Fruit fly (Drosophila melanogaster): Measurements from ENCODE around the gene CG32486.

DNA sequence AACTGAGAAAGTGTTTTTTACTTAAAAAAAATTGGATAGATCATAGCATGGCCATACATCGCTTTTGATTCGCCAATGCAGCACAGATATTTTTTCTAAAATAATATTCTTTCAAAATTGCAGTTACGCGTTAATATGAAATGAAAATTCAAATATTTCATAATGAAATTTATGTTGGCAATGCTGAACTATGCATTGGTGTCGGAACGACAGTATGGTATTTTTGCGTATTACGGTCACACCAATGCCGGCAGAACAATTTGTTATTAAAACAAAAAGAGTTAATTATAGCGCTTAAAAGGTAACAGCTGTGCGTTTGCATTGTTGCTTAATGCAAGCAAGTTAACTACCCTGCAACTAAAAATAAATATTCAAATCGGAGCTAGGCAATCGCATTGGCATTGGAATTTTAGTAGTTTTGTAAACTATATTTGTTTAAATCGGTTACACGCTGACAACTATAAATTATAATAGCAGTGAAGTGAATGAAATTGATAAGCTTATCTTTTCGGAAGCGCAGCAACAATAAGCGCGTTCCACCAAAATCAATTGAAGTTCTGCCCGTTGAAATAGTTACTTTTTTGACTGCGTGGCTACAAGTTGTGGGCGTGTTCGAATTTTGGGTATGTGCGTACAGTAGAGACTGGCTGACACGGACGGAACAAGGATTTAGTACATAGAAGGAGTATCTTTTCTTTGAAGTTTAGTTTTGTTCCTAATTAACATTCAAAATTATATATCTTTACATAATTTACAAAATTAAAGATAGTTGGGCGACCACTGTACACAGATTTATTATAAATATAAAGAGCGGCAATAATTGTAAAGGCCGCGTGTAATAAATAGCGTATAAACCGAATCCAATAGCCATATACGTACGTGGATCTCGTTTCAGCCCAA is 28.2 kb downstream of the CG32486 start, which contains the start of gene Prx4:
- no peak for TF ChIP-seq CG8478 (optimal IDR thresholded peaks at IDR 0.05)
- no peak for TF ChIP-seq CTCF (optimal IDR thresholded peaks at IDR 0.05)
